Worm (Caenorhabditis elegans) whole organism, mixed stage, embryonic: Measurements from ENCODE around the gene F31F7.1.
A peak's percentile ranks its signal among the peaks of the same experiment; 100 is the strongest.

Experiments
- M03D4.4 ChIP-seq: sonication (generic microtip); optimal IDR thresholded peaks from 2 replicates; lab custom pipeline; 2017; ENCODE audit warnings: mild to moderate bottlenecking, missing genetic modification characterization, missing compliant biosample characterization
- bed-3 ChIP-seq: fragments of 200-800 bp; sonication (Bioruptor generic); optimal IDR thresholded peaks from 3 replicates; lab custom pipeline; 2018; ENCODE audit warnings: mild to moderate bottlenecking, missing genetic modification characterization, moderate library complexity, missing compliant biosample characterization
- blmp-1 ChIP-seq: fragments of 150-350 bp; optimal IDR thresholded peaks from 2 replicates; lab custom pipeline; 2014; ENCODE audit warnings: missing biosample characterization, missing genetic modification characterization
- ceh-43 ChIP-seq: fragments of 200-800 bp; sonication (Bioruptor generic); optimal IDR thresholded peaks from 2 replicates; lab custom pipeline; 2018; ENCODE audit warnings: mild to moderate bottlenecking, missing genetic modification characterization, moderate library complexity, missing compliant biosample characterization
- ceh-83 ChIP-seq: fragments of 200-800 bp; sonication (Bioruptor generic); optimal IDR thresholded peaks from 2 replicates; lab custom pipeline; 2018; ENCODE audit warnings: mild to moderate bottlenecking, missing genetic modification characterization, missing compliant biosample characterization
- ces-1 ChIP-seq: fragments of 150-350 bp; optimal IDR thresholded peaks from 2 replicates; lab custom pipeline; 2014; ENCODE audit warnings: missing biosample characterization, missing genetic modification reagents, missing genetic modification characterization
- drap-1 ChIP-seq: fragments of 200-800 bp; sonication (Bioruptor generic); optimal IDR thresholded peaks from 3 replicates; lab custom pipeline; 2018; ENCODE audit warnings: mild to moderate bottlenecking, missing genetic modification characterization, missing compliant biosample characterization
- elt-1 ChIP-seq: sonication (generic microtip); optimal IDR thresholded peaks from 2 replicates; lab custom pipeline; 2017; ENCODE audit warnings: missing genetic modification characterization, mild to moderate bottlenecking, missing compliant biosample characterization, antibody characterized with exemption, moderate library complexity, borderline replicate concordance; ENCODE audit not compliant: insufficient read depth
- elt-3 ChIP-seq: fragments of 150-350 bp; optimal IDR thresholded peaks from 2 replicates; lab custom pipeline; 2014; ENCODE audit warnings: missing biosample characterization, missing genetic modification characterization
- flh-1 ChIP-seq: fragments of 200-800 bp; sonication (Bioruptor generic); optimal IDR thresholded peaks from 2 replicates; lab custom pipeline; 2018; ENCODE audit warnings: mild to moderate bottlenecking, missing genetic modification characterization, moderate library complexity, missing compliant biosample characterization
- ham-2 ChIP-seq: fragments of 200-800 bp; sonication (Bioruptor generic); optimal IDR thresholded peaks from 2 replicates; lab custom pipeline; 2018; ENCODE audit warnings: mild to moderate bottlenecking, missing genetic modification characterization, missing compliant biosample characterization
- hlh-1 ChIP-seq: fragments of 150-350 bp; optimal IDR thresholded peaks from 2 replicates; lab custom pipeline; 2014; ENCODE audit warnings: missing biosample characterization, missing genetic modification reagents, missing genetic modification characterization
- lin-13 ChIP-seq: fragments of 150-350 bp; optimal IDR thresholded peaks from 2 replicates; lab custom pipeline; 2014; ENCODE audit warnings: missing biosample characterization, missing genetic modification characterization
- lin-32 ChIP-seq: fragments of 200-800 bp; sonication (Bioruptor generic); optimal IDR thresholded peaks from 2 replicates; lab custom pipeline; 2018; ENCODE audit warnings: mild to moderate bottlenecking, missing genetic modification characterization, missing compliant biosample characterization
- lsy-2 ChIP-seq: fragments of 150-350 bp; optimal IDR thresholded peaks from 2 replicates; lab custom pipeline; 2014; ENCODE audit warnings: missing biosample characterization, missing genetic modification characterization
- mab-5 ChIP-seq: fragments of 150-350 bp; optimal IDR thresholded peaks from 2 replicates; lab custom pipeline; 2014; ENCODE audit warnings: missing biosample characterization, missing genetic modification characterization
- mep-1 ChIP-seq: fragments of 150-350 bp; optimal IDR thresholded peaks from 2 replicates; lab custom pipeline; 2017; ENCODE audit warnings: missing biosample characterization, missing genetic modification reagents, missing genetic modification characterization, inconsistent platforms
- mls-2 ChIP-seq: sonication (generic microtip); optimal IDR thresholded peaks from 2 replicates; lab custom pipeline; 2016; ENCODE audit warnings: mild to moderate bottlenecking, missing genetic modification characterization, moderate library complexity, missing compliant biosample characterization
- nhr-12 ChIP-seq: fragments of 150-350 bp; optimal IDR thresholded peaks from 2 replicates; lab custom pipeline; 2014; ENCODE audit warnings: missing biosample characterization, missing genetic modification characterization
- nhr-2 ChIP-seq: fragments of 150-350 bp; optimal IDR thresholded peaks from 2 replicates; lab custom pipeline; 2014; ENCODE audit warnings: missing biosample characterization, missing genetic modification characterization
- nhr-237 ChIP-seq: fragments of 150-350 bp; optimal IDR thresholded peaks from 2 replicates; lab custom pipeline; 2014; ENCODE audit warnings: missing biosample characterization, missing genetic modification characterization
- nhr-28 ChIP-seq: fragments of 150-350 bp; optimal IDR thresholded peaks from 2 replicates; lab custom pipeline; 2014; ENCODE audit warnings: missing biosample characterization, missing genetic modification characterization
- nhr-76 ChIP-seq: sonication (generic microtip); optimal IDR thresholded peaks from 2 replicates; lab custom pipeline; 2017; ENCODE audit warnings: missing biosample characterization, missing genetic modification characterization
- sem-2 ChIP-seq: fragments of 200-800 bp; sonication (Bioruptor generic); optimal IDR thresholded peaks from 2 replicates; lab custom pipeline; 2018; ENCODE audit warnings: mild to moderate bottlenecking, missing genetic modification characterization, missing compliant biosample characterization
- snpc-4 ChIP-seq: fragments of 150-350 bp; optimal IDR thresholded peaks from 2 replicates; lab custom pipeline; 2014; ENCODE audit warnings: missing biosample characterization, missing genetic modification characterization
- tbx-8 ChIP-seq: fragments of 200-800 bp; sonication (Bioruptor generic); optimal IDR thresholded peaks from 2 replicates; lab custom pipeline; 2018; ENCODE audit warnings: mild to moderate bottlenecking, missing genetic modification characterization, moderate library complexity, missing compliant biosample characterization
- unc-120 ChIP-seq: sonication (generic microtip); optimal IDR thresholded peaks from 2 replicates; lab custom pipeline; 2017; ENCODE audit warnings: missing genetic modification characterization, missing compliant biosample characterization; ENCODE audit not compliant: poor library complexity, severe bottlenecking
- unc-39 ChIP-seq: fragments of 150-350 bp; optimal IDR thresholded peaks from 2 replicates; lab custom pipeline; 2014; ENCODE audit warnings: missing biosample characterization, missing genetic modification characterization
- unc-62 ChIP-seq: fragments of 150-350 bp; optimal IDR thresholded peaks from 2 replicates; lab custom pipeline; 2014; ENCODE audit warnings: missing biosample characterization, missing genetic modification reagents, missing genetic modification characterization
- zip-8 ChIP-seq: fragments of 150-350 bp; optimal IDR thresholded peaks from 2 replicates; lab custom pipeline; 2014; ENCODE audit warnings: missing biosample characterization, missing genetic modification characterization
- ztf-11 ChIP-seq: fragments of 150-350 bp; optimal IDR thresholded peaks from 2 replicates; lab custom pipeline; 2014; ENCODE audit warnings: missing biosample characterization, missing genetic modification characterization

The F31F7.1 gene

ce11 chrV:6247397-6247796 lies 28.8 kb upstream of the F31F7.1 start:
- TF ChIP-seq nhr-2 (tag; lab: Kevin White, UChicago) (no peak), drap-1 (GFP tag; lab: Kevin White, UChicago) (no peak), snpc-4 (tag; lab: Kevin White, UChicago) (no peak), unc-62 (GFP tag; lab: Kevin White, UChicago) (peak; percentile 35), ham-2 (GFP tag; lab: Kevin White, UChicago) (peak; percentile 10), flh-1 (no peak), elt-3 (tag; lab: Kevin White, UChicago) (peak; percentile 79), elt-1 (tag; lab: Kevin White, UChicago) (peak; percentile 83)

ce11 chrV:6248714-6249113 lies 27.5 kb upstream of the F31F7.1 start:
- TF ChIP-seq ceh-43 (GFP tag; lab: Kevin White, UChicago) (no peak), nhr-12 (tag; lab: Kevin White, UChicago) (no peak), flh-1 (no peak), unc-120 (tag; lab: Kevin White, UChicago) (no peak), mab-5 (no peak), drap-1 (GFP tag; lab: Kevin White, UChicago) (no peak)
- TF ChIP-seq, all 35 proteins: peak for 0

- TF ChIP-seq ztf-11 (tag; lab: Kevin White, UChicago) (no peak), nhr-76 (no peak), mep-1 (tag; lab: Kevin White, UChicago) (no peak), ces-1 (GFP tag; lab: Kevin White, UChicago) (no peak), blmp-1 (no peak), mls-2 (tag; lab: Kevin White, UChicago) (no peak), mab-5 (no peak), sem-2 (GFP tag; lab: Kevin White, UChicago) (no peak), ceh-83 (GFP tag; lab: Kevin White, UChicago) (no peak), unc-120 (tag; lab: Kevin White, UChicago) (no peak), nhr-237 (tag; lab: Kevin White, UChicago) (no peak), lin-13 (no peak), lsy-2 (tag; lab: Kevin White, UChicago) (no peak)
Measured at ce11 chrV:6249135-6249534, 27.1 kb upstream of the F31F7.1 start.

- TF ChIP-seq elt-3 (tag; lab: Kevin White, UChicago) (no peak), bed-3 (GFP tag; lab: Kevin White, UChicago) (no peak), zip-8 (tag; lab: Kevin White, UChicago) (no peak), hlh-1 (tag; lab: Kevin White, UChicago) (no peak), unc-39 (tag; lab: Kevin White, UChicago) (no peak), lin-32 (no peak), ham-2 (GFP tag; lab: Kevin White, UChicago) (no peak)
- TF ChIP-seq, all 35 proteins: peak for 0
Measured at ce11 chrV:6250959-6251598, 25.2 kb upstream of the F31F7.1 start.

- TF ChIP-seq elt-1 (tag; lab: Kevin White, UChicago), result peak; percentile 74
- no peak for TF ChIP-seq ham-2 (GFP tag; lab: Kevin White, UChicago)
- TF ChIP-seq nhr-237 (tag; lab: Kevin White, UChicago), result no peak
- TF ChIP-seq nhr-2 (tag; lab: Kevin White, UChicago), result no peak
- TF ChIP-seq drap-1 (GFP tag; lab: Kevin White, UChicago), result no peak
Measured at ce11 chrV:6253936-6254335, 22.3 kb upstream of the F31F7.1 start.

- TF ChIP-seq mls-2 (tag; lab: Kevin White, UChicago) (no peak), unc-120 (tag; lab: Kevin White, UChicago) (no peak), snpc-4 (tag; lab: Kevin White, UChicago) (no peak), sem-2 (GFP tag; lab: Kevin White, UChicago) (no peak), nhr-28 (no peak), lsy-2 (tag; lab: Kevin White, UChicago) (no peak), M03D4.4 (tag; lab: Kevin White, UChicago) (no peak), lin-13 (no peak), tbx-8 (GFP tag; lab: Kevin White, UChicago) (no peak), hlh-1 (tag; lab: Kevin White, UChicago) (no peak), nhr-76 (no peak), blmp-1 (peak; percentile 85), elt-3 (tag; lab: Kevin White, UChicago) (peak; percentile 46), zip-8 (tag; lab: Kevin White, UChicago) (no peak)
- TF ChIP-seq, all 35 proteins: peak for 2
Measured at ce11 chrV:6259139-6259538, 17.1 kb upstream of the F31F7.1 start, which contains the start of gene K08B12.1. Gene K08B12.1, plus strand, starts transcription at chrV:6259367.
